Fruit fly (Drosophila melanogaster) whole organism, embryonic: ENCODE measurements around the gene Srg3.
A peak's percentile ranks its signal among the peaks of the same experiment; 100 is the strongest.

ENCODE experiments used
- Abd-B ChIP-seq: fragments of 200-800 bp; sonication (Bioruptor generic); optimal IDR thresholded peaks from 2 replicates; lab custom pipeline; 2018; ENCODE audit warnings: missing biosample characterization, mild to moderate bottlenecking, missing genetic modification characterization, moderate library complexity
- CG1024 ChIP-seq: fragments of 200-800 bp; sonication (Bioruptor generic); IDR thresholded peaks from 2 replicates; pipeline ENCODE4 v1.3.6; 2022; ENCODE audit warnings: missing biosample characterization, missing genetic modification characterization
- CG11398 ChIP-seq: fragments of 200-800 bp; sonication (Bioruptor generic); optimal IDR thresholded peaks from 2 replicates; lab custom pipeline; 2016; ENCODE audit warnings: missing biosample characterization, missing genetic modification characterization
- CG11504 ChIP-seq: fragments of 200-800 bp; sonication (Bioruptor generic); optimal IDR thresholded peaks from 3 replicates; lab custom pipeline; 2019; ENCODE audit warnings: missing biosample characterization, mild to moderate bottlenecking, missing genetic modification characterization, moderate library complexity
- CG12104 ChIP-seq: fragments of 200-800 bp; sonication (Bioruptor generic); optimal IDR thresholded peaks from 3 replicates; lab custom pipeline; 2016; ENCODE audit warnings: missing biosample characterization, missing genetic modification characterization
- CG12659 ChIP-seq: fragments of 200-800 bp; sonication (Bioruptor generic); optimal IDR thresholded peaks from 3 replicates; lab custom pipeline; 2017; ENCODE audit warnings: mild to moderate bottlenecking, missing biosample characterization, missing genetic modification reagents, missing genetic modification characterization
- CG13287 ChIP-seq: fragments of 200-800 bp; sonication (Bioruptor generic); IDR thresholded peaks from 2 replicates; pipeline ENCODE4 v1.3.6; 2022; ENCODE audit warnings: missing biosample characterization, missing genetic modification characterization; ENCODE audit not compliant: partially characterized antibody
- CG14965 ChIP-seq: fragments of 200-800 bp; sonication (Bioruptor generic); optimal IDR thresholded peaks from 2 replicates; lab custom pipeline; 2016; ENCODE audit warnings: missing biosample characterization, missing genetic modification characterization, borderline replicate concordance
- CG15269 ChIP-seq: fragments of 200-800 bp; sonication (Bioruptor generic); optimal IDR thresholded peaks from 2 replicates; lab custom pipeline; 2018; ENCODE audit warnings: missing biosample characterization, mild to moderate bottlenecking, missing genetic modification characterization, moderate library complexity
- CG15696 ChIP-seq: fragments of 200-800 bp; sonication (Bioruptor generic); optimal IDR thresholded peaks from 2 replicates; lab custom pipeline; 2019; ENCODE audit warnings: missing biosample characterization, mild to moderate bottlenecking, missing genetic modification characterization, moderate library complexity
- CG1792 ChIP-seq: fragments of 200-800 bp; sonication (Bioruptor generic); optimal IDR thresholded peaks from 2 replicates; lab custom pipeline; 2016; ENCODE audit warnings: missing biosample characterization, missing genetic modification characterization
- CG18262 ChIP-seq: fragments of 200-800 bp; optimal IDR thresholded peaks from 3 replicates; lab custom pipeline; 2019; ENCODE audit warnings: missing biosample characterization, mild to moderate bottlenecking, missing genetic modification characterization, moderate library complexity
- CG18764 ChIP-seq: fragments of 200-800 bp; sonication (Bioruptor generic); optimal IDR thresholded peaks from 3 replicates; lab custom pipeline; 2016; ENCODE audit warnings: missing biosample characterization, missing genetic modification characterization
- CG2202 ChIP-seq: fragments of 200-800 bp; sonication (Bioruptor generic); optimal IDR thresholded peaks from 2 replicates; lab custom pipeline; 2018; ENCODE audit warnings: missing biosample characterization, mild to moderate bottlenecking, missing genetic modification characterization
- CG33557 ChIP-seq: fragments of 200-800 bp; sonication (Bioruptor generic); optimal IDR thresholded peaks from 2 replicates; lab custom pipeline; 2019; ENCODE audit warnings: missing biosample characterization, mild to moderate bottlenecking, missing genetic modification characterization, moderate library complexity
- CG34376 ChIP-seq: fragments of 200-800 bp; sonication (Bioruptor generic); optimal IDR thresholded peaks from 2 replicates; lab custom pipeline; 2018; ENCODE audit warnings: missing biosample characterization, mild to moderate bottlenecking, missing genetic modification characterization
- CG4328 ChIP-seq: fragments of 200-800 bp; sonication (Bioruptor generic); optimal IDR thresholded peaks from 3 replicates; lab custom pipeline; 2017; ENCODE audit warnings: missing biosample characterization, missing genetic modification reagents, missing genetic modification characterization
- CG4360 ChIP-seq: fragments of 200-800 bp; sonication (Bioruptor generic); IDR thresholded peaks from 2 replicates; pipeline ENCODE4 v1.3.6; 2022; ENCODE audit warnings: missing biosample characterization, missing genetic modification characterization
- CG7839 ChIP-seq: fragments of 200-800 bp; sonication (Bioruptor generic); optimal IDR thresholded peaks from 3 replicates; lab custom pipeline; 2018; ENCODE audit warnings: missing biosample characterization, mild to moderate bottlenecking, missing genetic modification characterization, moderate library complexity
- CG8290 ChIP-seq, 3 experiments: fragments of 200-800 bp; sonication (Bioruptor generic); optimal IDR thresholded peaks; 2 replicates each; lab custom pipeline; 2016 to 2019; ENCODE audit warnings: missing biosample characterization in 3 of 3, missing genetic modification characterization in 3 of 3, mild to moderate bottlenecking in 2 of 3, moderate library complexity in 1 of 3
- CTCF ChIP-seq: fragments of 200-800 bp; sonication (Bioruptor generic); optimal IDR thresholded peaks from 2 replicates; lab custom pipeline; 2017; ENCODE audit warnings: missing biosample characterization, mild to moderate bottlenecking, missing genetic modification characterization, moderate library complexity
- Doc2 ChIP-seq: fragments of 200-800 bp; sonication (Bioruptor generic); IDR thresholded peaks from 2 replicates; pipeline ENCODE4 v1.3.6; 2022; ENCODE audit warnings: missing biosample characterization, missing genetic modification characterization
- Drgx ChIP-seq: fragments of 200-800 bp; sonication (Bioruptor generic); IDR thresholded peaks from 2 replicates; pipeline ENCODE4 v1.3.6; 2022; ENCODE audit warnings: missing biosample characterization, missing genetic modification characterization
- Gug ChIP-seq: fragments of 200-800 bp; sonication (Bioruptor generic); IDR thresholded peaks from 4 replicates; pipeline ENCODE4 v1.3.6; 2022; ENCODE audit warnings: missing biosample characterization, missing genetic modification characterization
- Hr78 ChIP-seq, 2 experiments: fragments of 200-800 bp in 1 of 2; fragments of >200 bp in 1 of 2; sonication (Bioruptor generic) in 1 of 2; optimal IDR thresholded peaks; 2 replicates each; lab custom pipeline; 2017 to 2019; ENCODE audit warnings: missing biosample characterization in 2 of 2, missing genetic modification characterization in 2 of 2, mild to moderate bottlenecking in 1 of 2, moderate library complexity in 1 of 2
- Med ChIP-seq: fragments of 200-800 bp; sonication (Bioruptor generic); peaks from one replicate; lab custom pipeline; 2016; ENCODE audit warnings: missing biosample characterization, missing genetic modification characterization, mild to moderate bottlenecking, inconsistent platforms, moderate library complexity
- NK7.1 ChIP-seq: fragments of 200-800 bp; sonication (Bioruptor generic); optimal IDR thresholded peaks from 3 replicates; lab custom pipeline; 2016; ENCODE audit warnings: missing biosample characterization, missing genetic modification characterization
- Nf-YA ChIP-seq: fragments of 200-800 bp; sonication (Bioruptor generic); IDR thresholded peaks from 2 replicates; pipeline ENCODE4 v1.3.6; 2022; ENCODE audit warnings: missing biosample characterization, missing genetic modification characterization
- Nf-YB ChIP-seq: fragments of 200-800 bp; sonication (Bioruptor generic); optimal IDR thresholded peaks from 3 replicates; lab custom pipeline; 2019; ENCODE audit warnings: missing biosample characterization, mild to moderate bottlenecking, missing genetic modification characterization, moderate library complexity
- Rfx ChIP-seq: fragments of 200-800 bp; sonication (Bioruptor generic); IDR thresholded peaks from 2 replicates; pipeline ENCODE4 v1.3.6; 2022; ENCODE audit warnings: missing biosample characterization, missing genetic modification characterization
- Side ChIP-seq: fragments of 200-800 bp; sonication (Bioruptor generic); optimal IDR thresholded peaks from 2 replicates; lab custom pipeline; 2016; ENCODE audit warnings: missing biosample characterization, missing genetic modification characterization
- Sin3A ChIP-seq: fragments of >200 bp; optimal IDR thresholded peaks from 2 replicates; lab custom pipeline; 2018
- Trl ChIP-seq, 3 experiments: fragments of >200 bp in 2 of 3; fragments of 200-800 bp in 1 of 3; sonication (Bioruptor generic) in 1 of 3; optimal IDR thresholded peaks; 2 replicates in 1 of 3; 3 replicates in 2 of 3; lab custom pipeline; 2016 to 2017; ENCODE audit warnings: missing biosample characterization in 1 of 3, missing genetic modification characterization in 1 of 3
- Xrp1 ChIP-seq: fragments of 200-800 bp; sonication (Bioruptor generic); IDR thresholded peaks from 2 replicates; pipeline ENCODE4 v1.3.6; 2022; ENCODE audit warnings: missing biosample characterization, missing genetic modification characterization
- ase ChIP-seq: fragments of 200-800 bp; sonication (Bioruptor generic); IDR thresholded peaks from 3 replicates; pipeline ENCODE4 v1.3.6; 2022; ENCODE audit warnings: missing biosample characterization, missing genetic modification characterization
- chm ChIP-seq: fragments of 200-800 bp; sonication (Bioruptor generic); IDR thresholded peaks from 2 replicates; pipeline ENCODE4 v1.3.6; 2022; ENCODE audit warnings: missing biosample characterization, missing genetic modification characterization
- ci ChIP-seq: fragments of 200-800 bp; sonication (Bioruptor generic); IDR thresholded peaks from 3 replicates; pipeline ENCODE4 v1.3.6; 2022; ENCODE audit warnings: missing biosample characterization, missing genetic modification characterization
- crol ChIP-seq: fragments of 200-800 bp; sonication (Bioruptor generic); IDR thresholded peaks from 2 replicates; pipeline ENCODE4 v1.3.6; 2022; ENCODE audit warnings: missing biosample characterization, missing genetic modification characterization
- crp ChIP-seq, 2 experiments: fragments of 200-800 bp; sonication (Bioruptor generic); optimal IDR thresholded peaks; 2 replicates in 1 of 2; 3 replicates in 1 of 2; lab custom pipeline; 2017; ENCODE audit warnings: missing biosample characterization in 2 of 2, missing genetic modification characterization in 2 of 2, mild to moderate bottlenecking in 1 of 2, moderate library complexity in 1 of 2
- fd3F ChIP-seq: fragments of 200-800 bp; sonication (Bioruptor generic); optimal IDR thresholded peaks from 2 replicates; lab custom pipeline; 2018; ENCODE audit warnings: missing biosample characterization, mild to moderate bottlenecking, missing genetic modification characterization, moderate library complexity
- gt ChIP-seq: fragments of 200-800 bp; sonication (Bioruptor generic); IDR thresholded peaks from 2 replicates; pipeline ENCODE4 v1.3.6; 2022; ENCODE audit warnings: missing biosample characterization, missing genetic modification characterization
- h ChIP-seq: fragments of >200 bp; optimal IDR thresholded peaks from 2 replicates; lab custom pipeline; 2017
- her ChIP-seq: fragments of 200-800 bp; sonication (Bioruptor generic); optimal IDR thresholded peaks from 2 replicates; lab custom pipeline; 2016; ENCODE audit warnings: missing biosample characterization, missing genetic modification characterization
- hth ChIP-seq: fragments of >200 bp; optimal IDR thresholded peaks from 2 replicates; lab custom pipeline; 2017; ENCODE audit warnings: inconsistent platforms
- luna ChIP-seq: fragments of 200-800 bp; sonication (Bioruptor generic); optimal IDR thresholded peaks from 2 replicates; lab custom pipeline; 2016; ENCODE audit warnings: missing biosample characterization, missing genetic modification characterization
- nau ChIP-seq: fragments of 200-800 bp; sonication (Bioruptor generic); optimal IDR thresholded peaks from 3 replicates; lab custom pipeline; 2017; ENCODE audit warnings: missing biosample characterization, mild to moderate bottlenecking, missing genetic modification characterization, missing genetic modification reagents
- shn ChIP-seq: fragments of 200-800 bp; sonication (Bioruptor generic); optimal IDR thresholded peaks from 3 replicates; lab custom pipeline; 2016; ENCODE audit warnings: missing biosample characterization, missing genetic modification characterization
- sisA ChIP-seq: fragments of 200-800 bp; sonication (Bioruptor generic); IDR thresholded peaks from 2 replicates; pipeline ENCODE4 v1.3.6; 2022; ENCODE audit warnings: missing biosample characterization, missing genetic modification characterization
- tin ChIP-seq: fragments of 200-800 bp; sonication (Bioruptor generic); optimal IDR thresholded peaks from 3 replicates; lab custom pipeline; 2016; ENCODE audit warnings: missing biosample characterization, missing genetic modification characterization
- unpg ChIP-seq: fragments of 200-800 bp; sonication (Bioruptor generic); optimal IDR thresholded peaks from 3 replicates; lab custom pipeline; 2018; ENCODE audit warnings: missing biosample characterization, mild to moderate bottlenecking, missing genetic modification characterization, moderate library complexity
- zfh1 ChIP-seq: fragments of 200-800 bp; sonication (Bioruptor generic); IDR thresholded peaks from 3 replicates; pipeline ENCODE4 v1.3.6; 2022; ENCODE audit warnings: missing biosample characterization, missing genetic modification characterization

Gene Srg3

dm6 chr3L:9401354-9402156 lies 41.5 kb upstream of the Srg3 start (continued):
- no peak for TF ChIP-seq Nf-YA
- TF ChIP-seq Sin3A (lab: Kevin White, UChicago) = no peak
- no peak for TF ChIP-seq zfh1 (GFP tag; lab: Robert Waterston, UW)
- TF ChIP-seq CG33557 = no peak
- no peak for TF ChIP-seq CG14965 (GFP tag; lab: Kevin White, UChicago)
- TF ChIP-seq CG34376 = peak; percentile 10
- no peak for TF ChIP-seq ci (GFP tag; lab: Robert Waterston, UW)
- TF ChIP-seq Nf-YB = no peak
- TF ChIP-seq Hr78 (GFP tag; optimal IDR thresholded peaks at IDR 0.05; lab: Kevin White, UChicago) = no peak
- no peak for TF ChIP-seq shn (GFP tag; lab: Kevin White, UChicago)
- no peak for TF ChIP-seq CTCF (GFP tag; lab: Kevin White, UChicago)
- no peak for TF ChIP-seq tin
- TF ChIP-seq Drgx (GFP tag; lab: Robert Waterston, UW) = no peak
- no peak for TF ChIP-seq nau (GFP tag; lab: Kevin White, UChicago)
- TF ChIP-seq chm (GFP tag; lab: Robert Waterston, UW) = peak; percentile 59; the same call in 1 of the 2 replicates
- TF ChIP-seq CG1792 = no peak
- no peak for TF ChIP-seq NK7.1
- TF ChIP-seq CG4328 (GFP tag; lab: Kevin White, UChicago) = no peak
- TF ChIP-seq CG7839 (tag; lab: Kevin White, UChicago) = no peak
- no peak for TF ChIP-seq Rfx (GFP tag; lab: Robert Waterston, UW)
- TF ChIP-seq CG2202 (tag; lab: Kevin White, UChicago) = no peak
- no peak for TF ChIP-seq Doc2 (GFP tag; lab: Robert Waterston, UW)
- no peak for TF ChIP-seq CG18764 (GFP tag; lab: Kevin White, UChicago)
- no peak for TF ChIP-seq her (GFP tag; lab: Kevin White, UChicago)
- no peak for TF ChIP-seq h
- no peak for TF ChIP-seq CG4360 (GFP tag; lab: Robert Waterston, UW)
- no peak for TF ChIP-seq Abd-B
- TF ChIP-seq CG15696 (tag; lab: Kevin White, UChicago) = no peak
- TF ChIP-seq sisA (GFP tag; lab: Robert Waterston, UW) = no peak
- TF ChIP-seq CG18262 (tag; lab: Kevin White, UChicago) = no peak
- no peak for TF ChIP-seq ase (GFP tag; lab: Robert Waterston, UW)
- TF ChIP-seq CG8290 (GFP tag; optimal IDR thresholded peaks at IDR 0.05; lab: Kevin White, UChicago) = no peak
- TF ChIP-seq CG8290 (tag; optimal IDR thresholded peaks at IDR 0.05; lab: Kevin White, UChicago) = no peak
- TF ChIP-seq gt (GFP tag; lab: Robert Waterston, UW) = no peak
- no peak for TF ChIP-seq crp (GFP tag; optimal IDR thresholded peaks at IDR 0.05; lab: Kevin White, UChicago)
- TF ChIP-seq Trl (optimal IDR thresholded peaks at IDR 0.05; lab: Kevin White, UChicago) = peak; percentile 91 to 96
- TF ChIP-seq Trl (GFP tag; optimal IDR thresholded peaks at IDR 0.05; lab: Kevin White, UChicago) = peak; percentile 40
- no peak for TF ChIP-seq CG12659 (GFP tag; lab: Kevin White, UChicago)
- no peak for TF ChIP-seq CG13287 (GFP tag; lab: Robert Waterston, UW)
- TF ChIP-seq hth (lab: Kevin White, UChicago) = no peak
- TF ChIP-seq Med (GFP tag; lab: Kevin White, UChicago) = peak; percentile 48
- TF ChIP-seq luna (GFP tag; lab: Kevin White, UChicago) = no peak
- TF ChIP-seq fd3F = no peak
- no peak for TF ChIP-seq unpg (GFP tag; lab: Kevin White, UChicago)
- no peak for TF ChIP-seq CG11398 (GFP tag; lab: Kevin White, UChicago)
- no peak for TF ChIP-seq CG1024
- TF ChIP-seq Side (GFP tag; lab: Kevin White, UChicago) = no peak
- TF ChIP-seq crol (GFP tag; lab: Robert Waterston, UW) = no peak
- TF ChIP-seq CG11504 (tag; lab: Kevin White, UChicago) = no peak
- TF ChIP-seq CG15269 (tag; lab: Kevin White, UChicago) = no peak
- TF ChIP-seq CG12104 = no peak
- TF ChIP-seq Xrp1 (GFP tag; lab: Robert Waterston, UW) = no peak
- TF ChIP-seq Gug = no peak
